Fruit fly (Drosophila melanogaster) whole organism, embryonic: Measurements from ENCODE around the gene Decay.

Source experiments
- Atf6 ChIP-seq: fragments of 200-800 bp; sonication (Bioruptor generic); IDR thresholded peaks from 2 replicates; pipeline ENCODE4 v1.3.6; 2022; ENCODE audit warnings: missing biosample characterization, missing genetic modification characterization
- CG10267 ChIP-seq: fragments of 200-800 bp; sonication (Bioruptor generic); optimal IDR thresholded peaks from 2 replicates; lab custom pipeline; 2018; ENCODE audit warnings: missing biosample characterization, mild to moderate bottlenecking, missing genetic modification characterization, moderate library complexity
- CG10366 ChIP-seq: fragments of 200-800 bp; sonication (Bioruptor generic); IDR thresholded peaks from 2 replicates; pipeline ENCODE4 v1.3.6; 2022; ENCODE audit warnings: missing biosample characterization, missing genetic modification characterization
- CG11398 ChIP-seq: fragments of 200-800 bp; sonication (Bioruptor generic); optimal IDR thresholded peaks from 2 replicates; lab custom pipeline; 2016; ENCODE audit warnings: missing biosample characterization, missing genetic modification characterization
- CG11504 ChIP-seq: fragments of 200-800 bp; sonication (Bioruptor generic); optimal IDR thresholded peaks from 3 replicates; lab custom pipeline; 2019; ENCODE audit warnings: missing biosample characterization, mild to moderate bottlenecking, missing genetic modification characterization, moderate library complexity
- CG11695 ChIP-seq: fragments of 200-800 bp; sonication (Bioruptor generic); IDR thresholded peaks from 3 replicates; pipeline ENCODE4 v1.3.6; 2022; ENCODE audit warnings: missing biosample characterization, missing genetic modification characterization
- CG12391 ChIP-seq: fragments of 200-800 bp; sonication (Bioruptor generic); optimal IDR thresholded peaks from 3 replicates; lab custom pipeline; 2018; ENCODE audit warnings: missing biosample characterization, mild to moderate bottlenecking, missing genetic modification characterization, moderate library complexity
- CG13624 ChIP-seq: fragments of 200-800 bp; sonication (Bioruptor generic); optimal IDR thresholded peaks from 2 replicates; lab custom pipeline; 2016; ENCODE audit warnings: missing biosample characterization, missing genetic modification characterization
- CG14667 ChIP-seq: fragments of 200-800 bp; sonication (Bioruptor generic); IDR thresholded peaks from 2 replicates; pipeline ENCODE4 v1.3.6; 2022; ENCODE audit warnings: missing biosample characterization, missing genetic modification characterization
- CG15696 ChIP-seq: fragments of 200-800 bp; sonication (Bioruptor generic); optimal IDR thresholded peaks from 2 replicates; lab custom pipeline; 2019; ENCODE audit warnings: missing biosample characterization, mild to moderate bottlenecking, missing genetic modification characterization, moderate library complexity
- CG18011 ChIP-seq: fragments of 200-800 bp; sonication (Bioruptor generic); optimal IDR thresholded peaks from 2 replicates; lab custom pipeline; 2017; ENCODE audit warnings: missing biosample characterization, missing genetic modification characterization, mild to moderate bottlenecking, moderate library complexity, missing genotype
- CG18764 ChIP-seq: fragments of 200-800 bp; sonication (Bioruptor generic); optimal IDR thresholded peaks from 3 replicates; lab custom pipeline; 2016; ENCODE audit warnings: missing biosample characterization, missing genetic modification characterization
- CG2875 ChIP-seq: fragments of 200-800 bp; sonication (Bioruptor generic); optimal IDR thresholded peaks from 2 replicates; lab custom pipeline; 2017; ENCODE audit warnings: missing biosample characterization, mild to moderate bottlenecking, missing genetic modification characterization, missing genetic modification reagents
- CG3163 ChIP-seq: fragments of 200-800 bp; sonication (Bioruptor generic); optimal IDR thresholded peaks from 3 replicates; lab custom pipeline; 2016; ENCODE audit warnings: missing biosample characterization, missing genetic modification characterization
- CG32767 ChIP-seq: fragments of 200-800 bp; sonication (Bioruptor generic); IDR thresholded peaks from 2 replicates; pipeline ENCODE4 v1.3.6; 2022; ENCODE audit warnings: missing biosample characterization, missing genetic modification characterization
- CG7745 ChIP-seq: fragments of 200-800 bp; sonication (Bioruptor generic); optimal IDR thresholded peaks from 2 replicates; lab custom pipeline; 2018; ENCODE audit warnings: missing biosample characterization, mild to moderate bottlenecking, missing genetic modification characterization, moderate library complexity
- CG8388 ChIP-seq: fragments of 200-800 bp; sonication (Bioruptor generic); optimal IDR thresholded peaks from 2 replicates; lab custom pipeline; 2019; ENCODE audit warnings: missing biosample characterization, mild to moderate bottlenecking, missing genetic modification characterization, moderate library complexity
- CG9876 ChIP-seq: fragments of 200-800 bp; sonication (Bioruptor generic); optimal IDR thresholded peaks from 2 replicates; lab custom pipeline; 2016; ENCODE audit warnings: missing biosample characterization, missing genetic modification characterization
- CHES-1-like ChIP-seq: fragments of 200-800 bp; sonication (Bioruptor generic); optimal IDR thresholded peaks from 2 replicates; lab custom pipeline; 2016; ENCODE audit warnings: missing biosample characterization, missing genetic modification characterization
- Dad ChIP-seq: fragments of 200-800 bp; sonication (Bioruptor generic); optimal IDR thresholded peaks from 3 replicates; lab custom pipeline; 2016; ENCODE audit warnings: missing biosample characterization, missing genetic modification characterization
- Ets97D ChIP-seq: fragments of 200-800 bp; sonication (Bioruptor generic); optimal IDR thresholded peaks from 3 replicates; lab custom pipeline; 2016; ENCODE audit warnings: missing biosample characterization, missing genetic modification characterization
- H15 ChIP-seq: fragments of 200-800 bp; sonication (Bioruptor generic); IDR thresholded peaks from 3 replicates; pipeline ENCODE4 v1.3.6; 2022; ENCODE audit warnings: missing biosample characterization, missing genetic modification characterization
- Hmr ChIP-seq: fragments of 200-800 bp; sonication (Bioruptor generic); optimal IDR thresholded peaks from 3 replicates; lab custom pipeline; 2017; ENCODE audit warnings: mild to moderate bottlenecking, missing biosample characterization, missing genetic modification reagents, missing genetic modification characterization
- Hmx ChIP-seq: fragments of 200-800 bp; sonication (Bioruptor generic); optimal IDR thresholded peaks from 2 replicates; lab custom pipeline; 2016; ENCODE audit warnings: missing biosample characterization, missing genetic modification characterization
- Hsf ChIP-seq: fragments of 200-800 bp; sonication (Bioruptor generic); optimal IDR thresholded peaks from 3 replicates; lab custom pipeline; 2016; ENCODE audit warnings: missing biosample characterization, missing genetic modification characterization
- Jarid2 ChIP-seq: fragments of 200-800 bp; sonication (Bioruptor generic); optimal IDR thresholded peaks from 3 replicates; lab custom pipeline; 2017; ENCODE audit warnings: mild to moderate bottlenecking, missing biosample characterization, missing genetic modification reagents, missing genetic modification characterization
- Lpt ChIP-seq: fragments of >200 bp; optimal IDR thresholded peaks from 2 replicates; lab custom pipeline; 2018; ENCODE audit warnings: missing biosample characterization, missing genetic modification characterization
- NFAT ChIP-seq: fragments of 200-800 bp; sonication (Bioruptor generic); IDR thresholded peaks from 2 replicates; pipeline ENCODE4 v1.3.6; 2022; ENCODE audit warnings: missing biosample characterization, missing genetic modification characterization
- Sox100B ChIP-seq: fragments of 200-800 bp; sonication (Bioruptor generic); optimal IDR thresholded peaks from 3 replicates; lab custom pipeline; 2018; ENCODE audit warnings: missing biosample characterization, mild to moderate bottlenecking, missing genetic modification characterization
- Trl ChIP-seq, 3 experiments: fragments of >200 bp in 2 of 3; fragments of 200-800 bp in 1 of 3; sonication (Bioruptor generic) in 1 of 3; optimal IDR thresholded peaks; 2 replicates in 1 of 3; 3 replicates in 2 of 3; lab custom pipeline; 2016 to 2017; ENCODE audit warnings: missing biosample characterization in 1 of 3, missing genetic modification characterization in 1 of 3
- Xbp1 ChIP-seq: fragments of 200-800 bp; sonication (Bioruptor generic); optimal IDR thresholded peaks from 3 replicates; lab custom pipeline; 2016; ENCODE audit warnings: missing biosample characterization, mild to moderate bottlenecking, missing genetic modification characterization
- bsh ChIP-seq, 2 experiments: fragments of 200-800 bp; sonication (Bioruptor generic); optimal IDR thresholded peaks; 2 replicates each; lab custom pipeline; 2017 to 2018; ENCODE audit warnings: mild to moderate bottlenecking in 2 of 2, missing biosample characterization in 2 of 2, missing genetic modification characterization in 2 of 2, moderate library complexity in 1 of 2
- chinmo ChIP-seq: fragments of 200-800 bp; sonication (Bioruptor generic); IDR thresholded peaks from 4 replicates; pipeline ENCODE4 v1.3.6; 2022; ENCODE audit warnings: missing biosample characterization, missing genetic modification characterization; ENCODE audit not compliant: partially characterized antibody
- dpn ChIP-seq, 2 experiments: fragments of 200-800 bp; sonication (Bioruptor generic); optimal IDR thresholded peaks; 3 replicates each; lab custom pipeline; 2016; ENCODE audit warnings: missing biosample characterization in 2 of 2, missing genetic modification characterization in 2 of 2
- en ChIP-seq: fragments of 200-800 bp; sonication (Bioruptor generic); optimal IDR thresholded peaks from 2 replicates; lab custom pipeline; 2016; ENCODE audit warnings: missing biosample characterization, missing genetic modification characterization
- esg ChIP-seq: fragments of 200-800 bp; sonication (Bioruptor generic); conservative IDR thresholded peaks from 2 replicates; pipeline ENCODE4 v1.3.6; 2022; ENCODE audit warnings: missing biosample characterization, missing genetic modification characterization
- eve ChIP-seq, 2 experiments: fragments of >200 bp; optimal IDR thresholded peaks; 2 replicates each; lab custom pipeline; 2017; ENCODE audit warnings: missing biosample characterization in 2 of 2, missing genetic modification characterization in 2 of 2
- gce ChIP-seq: fragments of 200-800 bp; sonication (Bioruptor generic); IDR thresholded peaks from 3 replicates; pipeline ENCODE4 v1.3.6; 2022; ENCODE audit warnings: missing biosample characterization, missing genetic modification characterization
- gsb-n ChIP-seq: fragments of 200-800 bp; sonication (Bioruptor generic); optimal IDR thresholded peaks from 3 replicates; lab custom pipeline; 2018; ENCODE audit warnings: missing biosample characterization, mild to moderate bottlenecking, missing genetic modification characterization
- gt ChIP-seq: fragments of 200-800 bp; sonication (Bioruptor generic); IDR thresholded peaks from 2 replicates; pipeline ENCODE4 v1.3.6; 2022; ENCODE audit warnings: missing biosample characterization, missing genetic modification characterization
- ind ChIP-seq: fragments of 200-800 bp; sonication (Bioruptor generic); optimal IDR thresholded peaks from 3 replicates; lab custom pipeline; 2016; ENCODE audit warnings: missing biosample characterization, missing genetic modification characterization
- lbe ChIP-seq: fragments of 200-800 bp; sonication (Bioruptor generic); optimal IDR thresholded peaks from 2 replicates; lab custom pipeline; 2016; ENCODE audit warnings: missing biosample characterization, mild to moderate bottlenecking, missing genetic modification characterization
- repo ChIP-seq: fragments of 200-800 bp; sonication (Bioruptor generic); optimal IDR thresholded peaks from 2 replicates; lab custom pipeline; 2016; ENCODE audit warnings: missing biosample characterization, missing genetic modification characterization
- row ChIP-seq: fragments of 200-800 bp; sonication (Bioruptor generic); IDR thresholded peaks from 3 replicates; pipeline ENCODE4 v1.3.6; 2022; ENCODE audit warnings: missing biosample characterization, missing genetic modification characterization
- sens ChIP-seq: fragments of 200-800 bp; sonication (Bioruptor generic); peaks from one replicate; lab custom pipeline; 2016; ENCODE audit warnings: missing biosample characterization, missing genetic modification characterization
- shn ChIP-seq: fragments of 200-800 bp; sonication (Bioruptor generic); optimal IDR thresholded peaks from 3 replicates; lab custom pipeline; 2016; ENCODE audit warnings: missing biosample characterization, missing genetic modification characterization
- sna ChIP-seq: fragments of 200-800 bp; sonication (Bioruptor generic); IDR thresholded peaks from 2 replicates; pipeline ENCODE4 v1.3.6; 2022; ENCODE audit warnings: missing biosample characterization, missing genetic modification characterization; ENCODE audit not compliant: partially characterized antibody
- tup ChIP-seq: fragments of 200-800 bp; sonication (Bioruptor generic); optimal IDR thresholded peaks from 2 replicates; lab custom pipeline; 2016; ENCODE audit warnings: missing biosample characterization, mild to moderate bottlenecking, missing genetic modification characterization, moderate library complexity
- wor ChIP-seq: fragments of 200-800 bp; sonication (Bioruptor generic); IDR thresholded peaks from 2 replicates; pipeline ENCODE4 v1.3.6; 2022; ENCODE audit warnings: missing biosample characterization, missing genetic modification characterization

Decay gene

dm6 chr3R:16500919-16501851, at the start of gene Decay:
TSS of gene Decay (minus strand) at chr3R:16501050.
- TF ChIP-seq Trl (optimal IDR thresholded peaks at IDR 0.05; lab: Kevin White, UChicago) (peak; percentile 13 to 34), Trl (GFP tag; optimal IDR thresholded peaks at IDR 0.05; lab: Kevin White, UChicago) (no peak), dpn (GFP tag; optimal IDR thresholded peaks at IDR 0.05; lab: Kevin White, UChicago) (no peak), Hsf (GFP tag; lab: Kevin White, UChicago) (peak; percentile 18), repo (GFP tag; lab: Kevin White, UChicago) (no peak), Atf6 (GFP tag; lab: Robert Waterston, UW) (peak; percentile 12; the same call in 1 of the 2 replicates), en (no peak), CG2875 (no peak), CG18764 (GFP tag; lab: Kevin White, UChicago) (no peak), gt (no peak), row (GFP tag; lab: Robert Waterston, UW) (peak; percentile 23; the same call in 1 of the 3 replicates), CG15696 (no peak), CG10366 (GFP tag; lab: Robert Waterston, UW) (no peak), CG9876 (no peak), CG11398 (GFP tag; lab: Kevin White, UChicago) (no peak), H15 (GFP tag; lab: Robert Waterston, UW) (no peak), esg (GFP tag; lab: Robert Waterston, UW) (no peak), CG3163 (GFP tag; lab: Kevin White, UChicago) (peak; percentile 70), ind (GFP tag; lab: Kevin White, UChicago) (no peak), gce (GFP tag; lab: Robert Waterston, UW) (no peak), CG11504 (tag; lab: Kevin White, UChicago) (peak; percentile 16), sens (GFP tag; lab: Kevin White, UChicago) (peak; percentile 89), lbe (GFP tag; lab: Kevin White, UChicago) (no peak), CHES-1-like (GFP tag; lab: Kevin White, UChicago) (no peak), sna (GFP tag; lab: Robert Waterston, UW) (0 out of 2 replicates have a peak, but pooled peaks have one; percentile 22), gsb-n (tag; lab: Kevin White, UChicago) (no peak), CG10267 (tag; lab: Kevin White, UChicago) (no peak), Ets97D (GFP tag; lab: Kevin White, UChicago) (peak; percentile 41), Lpt (GFP tag; lab: Kevin White, UChicago) (no peak), Xbp1 (GFP tag; lab: Kevin White, UChicago) (peak; percentile 2), chinmo (GFP tag; lab: Robert Waterston, UW) (peak; percentile 73; the same call in 1 of the 4 replicates), CG11695 (GFP tag; lab: Robert Waterston, UW) (no peak), wor (no peak), CG13624 (peak; percentile 9), tup (GFP tag; lab: Kevin White, UChicago) (no peak), bsh (GFP tag; optimal IDR thresholded peaks at IDR 0.05; lab: Kevin White, UChicago) (peak in 1 of 2 experiments; percentile 13), shn (GFP tag; lab: Kevin White, UChicago) (no peak), CG32767 (GFP tag; lab: Robert Waterston, UW) (no peak), CG12391 (peak; percentile 28), Jarid2 (GFP tag; lab: Kevin White, UChicago) (peak; percentile 9), NFAT (GFP tag; lab: Robert Waterston, UW) (no peak), Dad (no peak), Sox100B (peak; percentile 27), CG7745 (tag; lab: Kevin White, UChicago) (no peak), CG18011 (GFP tag; lab: Kevin White, UChicago) (no peak), Hmr (GFP tag; lab: Kevin White, UChicago) (peak; percentile 26), CG14667 (GFP tag; lab: Robert Waterston, UW) (no peak), eve (GFP tag; optimal IDR thresholded peaks at IDR 0.05; lab: Kevin White, UChicago) (peak in 1 of 2 experiments; percentile 75), CG8388 (GFP tag; lab: Kevin White, UChicago) (peak; percentile 17), Hmx (GFP tag; lab: Kevin White, UChicago) (no peak)
